Worm (Caenorhabditis elegans): ENCODE data around the gene zipt-3.
"Not testable (repeated sequence)": the region's sequence is repeated elsewhere in the genome, so short reads cannot be mapped to it uniquely, and the experiment has no call there.

Gene zipt-3

ce11 chrII:5754168-5754567, 36.2 kb downstream of the zipt-3 start, which contains the start of gene F10C1.8:
TSS of gene F10C1.8 (plus strand) at chrII:5754468.
- TF ChIP-seq ceh-44 (GFP tag; IDR thresholded peaks at IDR 0.05) (no peak), lin-39 (tag; optimal IDR thresholded peaks at IDR 0.05) (no peak), ceh-32 (tag; optimal IDR thresholded peaks at IDR 0.05; ENCODE audit: poor library complexity) (no peak), gei-8 (GFP tag; optimal IDR thresholded peaks at IDR 0.05) (no peak), nhr-111 (GFP tag; optimal IDR thresholded peaks at IDR 0.05) (no peak), F26F4.8 (GFP tag; conservative IDR thresholded peaks at IDR 0.05) (no peak)

ce11 chrII:5757656-5758055, 39.7 kb downstream of the zipt-3 start, which contains the start of the genes F10C1.3 and F10C1.23:
TSS of gene F10C1.3 (minus strand) at chrII:5757756.
TSS of gene F10C1.23 (plus strand) at chrII:5758040.
- TF ChIP-seq jun-1 (tag; optimal IDR thresholded peaks at IDR 0.05); unc-39 (tag; optimal IDR thresholded peaks at IDR 0.05); pha-4 (GFP tag; IDR thresholded peaks at IDR 0.05); pha-4 (tag; optimal IDR thresholded peaks at IDR 0.05): not testable (repeated sequence)

ce11 chrII:5765318-5765717, 47.4 kb downstream of the zipt-3 start, which contains the start of gene ifb-1:
TSS of gene ifb-1 (plus strand) at chrII:5765618.
- TF ChIP-seq ceh-62 (tag; optimal IDR thresholded peaks at IDR 0.05) (no peak), aha-1 (tag) (no peak), set-16 (GFP tag; IDR thresholded peaks at IDR 0.05) (no peak), ceh-44 (GFP tag; IDR thresholded peaks at IDR 0.05) (no peak), D1046.2 (GFP tag; IDR thresholded peaks at IDR 0.05) (no peak), ZK337.2 (GFP tag; IDR thresholded peaks at IDR 0.05) (no peak), nhr-11 (tag; optimal IDR thresholded peaks at IDR 0.05) (no peak), zfp-2 (tag; optimal IDR thresholded peaks at IDR 0.05) (no peak), fkh-10 (GFP tag; optimal IDR thresholded peaks at IDR 0.05) (no peak), pha-4 (GFP tag; IDR thresholded peaks at IDR 0.05) (no peak), pha-4 (tag; optimal IDR thresholded peaks at IDR 0.05) (no peak), ceh-20 (GFP tag; IDR thresholded peaks at IDR 0.05) (no peak), sdz-12 (GFP tag; optimal IDR thresholded peaks at IDR 0.05) (no peak), hif-1 (tag; optimal IDR thresholded peaks at IDR 0.05) (no peak), nhr-42 (GFP tag; IDR thresholded peaks at IDR 0.05) (no peak), ztf-7 (tag; optimal IDR thresholded peaks at IDR 0.05) (no peak), F49E8.2 (tag; optimal IDR thresholded peaks at IDR 0.05; ENCODE audit: borderline replicate concordance) (no peak), fos-1 (tag; optimal IDR thresholded peaks at IDR 0.05) (no peak), mep-1 (tag; optimal IDR thresholded peaks at IDR 0.05) (no peak), unc-39 (tag; optimal IDR thresholded peaks at IDR 0.05) (no peak)

- TF ChIP-seq arid-1 (GFP tag; conservative IDR thresholded peaks at IDR 0.05) (no peak), unc-39 (tag; optimal IDR thresholded peaks at IDR 0.05) (no peak), ZK546.5 (tag; optimal IDR thresholded peaks at IDR 0.05) (no peak), F44E2.7 (GFP tag; IDR thresholded peaks at IDR 0.05) (no peak), lsy-2 (tag; optimal IDR thresholded peaks at IDR 0.05) (no peak), hmg-1.1 (GFP tag; IDR thresholded peaks at IDR 0.05) (no peak), nhr-28 (tag; optimal IDR thresholded peaks at IDR 0.05) (peak; percentile 6), unc-62 (GFP tag; optimal IDR thresholded peaks at IDR 0.05 in 1 of 2) (peak in 1 of 2 experiments; percentile 44), unc-62 (tag; optimal IDR thresholded peaks at IDR 0.05) (no peak), F49E8.2 (tag; optimal IDR thresholded peaks at IDR 0.05; ENCODE audit: borderline replicate concordance) (no peak), tra-1 (GFP tag; IDR thresholded peaks at IDR 0.05) (no peak), ceh-32 (tag; optimal IDR thresholded peaks at IDR 0.05; ENCODE audit: poor library complexity) (no peak), mes-2 (tag; optimal IDR thresholded peaks at IDR 0.05; ENCODE audit: poor library complexity, severe bottlenecking) (no peak), nhr-41 (GFP tag; IDR thresholded peaks at IDR 0.05) (no peak), D1046.2 (GFP tag; IDR thresholded peaks at IDR 0.05) (no peak), duxl-1 (tag; optimal IDR thresholded peaks at IDR 0.05; ENCODE audit: poor library complexity) (no peak), egl-43 (GFP tag; IDR thresholded peaks at IDR 0.05) (no peak), nhr-25 (tag; optimal IDR thresholded peaks at IDR 0.05; ENCODE audit: borderline replicate concordance, insufficient read depth) (no peak)
Measured at ce11 chrII:5768274-5768820, 50.4 kb downstream of the zipt-3 start.

Data from whole organism, L4 larva.